Fruit fly (Drosophila melanogaster) Kc167 (cell line): ENCODE data around the gene CG9497.

Experiments used
- Myc ChIP-seq: fragments of >200 bp; optimal IDR thresholded peaks from 2 replicates; lab custom pipeline; 2017; ENCODE audit warnings: missing external identifiers
- Sin3A ChIP-seq: fragments of >200 bp; optimal IDR thresholded peaks from 2 replicates; lab custom pipeline; 2018; ENCODE audit warnings: missing external identifiers
- h ChIP-seq: fragments of >200 bp; optimal IDR thresholded peaks from 3 replicates; lab custom pipeline; 2018; ENCODE audit warnings: missing external identifiers
- insv ChIP-seq: fragments of >200 bp; optimal IDR thresholded peaks from 3 replicates; lab custom pipeline; 2018; ENCODE audit warnings: missing external identifiers
- psq ChIP-seq: fragments of >200 bp; optimal IDR thresholded peaks from 2 replicates; lab custom pipeline; 2017; ENCODE audit warnings: missing external identifiers
- ttk ChIP-seq: sonication (Bioruptor generic); optimal IDR thresholded peaks from 2 replicates; lab custom pipeline; 2017; ENCODE audit warnings: missing external identifiers

The CG9497 gene

DNA sequence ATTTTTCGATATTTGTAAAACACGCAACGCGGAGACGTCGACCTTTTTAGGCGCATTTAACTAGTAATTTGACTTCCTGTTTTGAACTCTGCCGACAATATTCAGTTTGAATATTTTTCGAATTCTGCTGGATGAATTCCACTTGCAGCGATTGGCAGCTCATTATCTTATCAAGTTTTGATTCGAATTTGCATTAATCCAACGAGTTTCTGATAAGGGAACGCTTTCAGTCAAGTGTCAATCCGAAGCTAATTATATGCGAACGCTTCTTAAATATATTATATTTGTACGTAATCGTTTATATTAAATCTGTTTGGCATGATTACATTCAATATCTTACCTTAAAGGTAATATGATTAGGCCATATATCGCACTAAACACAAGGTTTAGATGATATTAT lies at the start of gene CG9497:
Gene CG9497 (minus strand): TSS at position 101 of the 400 bp plus-strand sequence.
- TF ChIP-seq insv: no peak
- no peak for TF ChIP-seq ttk (lab: Kevin White, UChicago)
- no peak for TF ChIP-seq Sin3A (lab: Kevin White, UChicago)
- no peak for TF ChIP-seq psq (lab: Kevin White, UChicago)
- no peak for TF ChIP-seq Myc (lab: Kevin White, UChicago)
- TF ChIP-seq h (lab: Kevin White, UChicago): no peak

DNA sequence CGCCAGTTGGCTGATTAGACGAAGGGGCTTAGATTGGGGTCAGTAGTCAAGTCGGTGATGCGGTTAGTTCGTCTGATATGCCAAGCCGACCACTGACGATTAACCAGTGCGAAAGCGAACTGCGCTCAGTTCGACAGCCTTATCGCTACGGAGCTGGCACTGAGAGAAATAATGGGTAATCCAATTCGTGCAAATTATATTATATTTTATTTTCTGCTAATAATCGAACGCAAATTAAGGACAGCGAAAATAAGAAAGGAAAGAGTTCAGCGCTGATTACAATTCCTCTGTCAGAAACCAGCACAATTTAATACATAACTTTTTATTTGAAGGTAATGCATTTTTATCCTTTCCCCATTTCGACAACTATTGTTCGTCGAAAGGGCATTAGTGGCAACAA lies 48.9 kb upstream of the CG9497 start, which contains the start of gene CG42369:
Gene CG42369 (minus strand): TSS at position 101 of the 400 bp plus-strand sequence.
- TF ChIP-seq psq (lab: Kevin White, UChicago) (no peak), Sin3A (lab: Kevin White, UChicago) (no peak), ttk (lab: Kevin White, UChicago) (no peak), insv (no peak), h (lab: Kevin White, UChicago) (no peak), Myc (lab: Kevin White, UChicago) (no peak)

DNA sequence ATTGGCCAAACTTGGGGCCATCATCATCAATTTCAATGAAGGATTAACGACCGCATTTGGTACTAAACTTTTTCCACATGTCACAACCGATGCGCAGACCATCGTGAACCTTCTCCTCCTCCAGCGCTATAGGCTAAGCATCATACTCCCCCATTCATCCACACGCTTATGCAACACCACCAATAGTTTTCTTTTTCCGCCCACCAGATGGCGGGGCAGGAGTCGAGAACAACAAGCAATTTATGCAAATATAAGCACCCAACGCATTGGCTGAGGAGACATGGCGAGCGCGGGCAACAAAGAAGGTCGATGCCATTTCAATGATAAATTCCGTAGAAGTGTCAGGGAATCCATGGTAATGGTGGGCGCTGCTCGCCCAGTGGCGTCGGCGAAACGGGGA lies 43.2 kb upstream of the CG9497 start:
- TF ChIP-seq ttk (lab: Kevin White, UChicago) (no peak), Myc (lab: Kevin White, UChicago) (no peak), h (lab: Kevin White, UChicago) (no peak), Sin3A (lab: Kevin White, UChicago) (no peak), insv (no peak), psq (lab: Kevin White, UChicago) (no peak)

DNA sequence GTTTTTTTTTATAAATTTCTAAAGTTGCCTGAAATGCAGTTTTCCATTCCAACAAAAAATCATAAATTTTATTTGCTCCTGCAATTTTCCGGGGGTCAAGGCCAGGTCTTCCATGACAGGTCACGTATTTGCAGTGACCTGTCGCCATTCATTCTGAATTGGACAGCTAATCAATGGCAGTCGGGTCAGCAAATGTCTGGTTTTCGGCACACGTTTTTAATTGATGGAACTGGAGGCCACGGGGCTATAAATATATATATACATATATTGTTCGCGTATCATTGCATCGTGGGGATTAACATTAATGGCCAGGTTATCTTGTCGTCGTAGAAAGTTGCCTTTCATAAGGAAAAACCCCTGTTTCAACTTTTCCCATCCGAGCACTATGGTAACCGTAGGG lies 38.8 kb upstream of the CG9497 start:
- TF ChIP-seq insv (no peak), psq (lab: Kevin White, UChicago) (no peak), h (lab: Kevin White, UChicago) (no peak), ttk (lab: Kevin White, UChicago) (no peak), Myc (lab: Kevin White, UChicago) (no peak), Sin3A (lab: Kevin White, UChicago) (no peak)

DNA sequence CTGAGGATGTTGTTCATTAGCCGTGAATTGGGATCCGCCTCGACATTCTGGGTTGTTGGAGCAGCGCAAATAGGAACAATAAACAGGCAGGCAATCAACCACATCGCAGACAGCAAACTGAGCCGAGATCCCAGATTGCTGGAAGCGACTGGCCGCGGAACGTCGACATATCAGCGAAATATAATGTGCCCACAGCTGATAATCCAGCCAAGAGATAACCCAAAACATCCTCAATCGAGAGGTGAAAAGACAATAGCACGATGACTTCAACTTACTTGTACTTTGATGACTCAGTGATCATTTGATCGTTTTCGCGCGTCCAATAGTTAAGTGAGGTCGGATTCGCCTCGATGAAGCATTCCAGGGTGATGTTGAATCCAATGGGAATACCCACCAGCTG lies 37.2 kb upstream of the CG9497 start, which contains the start of gene Nepl6:
Gene Nepl6 (minus strand): TSS at position 104 of the 400 bp plus-strand sequence.
- TF ChIP-seq Sin3A (lab: Kevin White, UChicago) (no peak), h (lab: Kevin White, UChicago) (no peak), ttk (lab: Kevin White, UChicago) (no peak), Myc (lab: Kevin White, UChicago) (no peak), psq (lab: Kevin White, UChicago) (no peak), insv (no peak)

DNA sequence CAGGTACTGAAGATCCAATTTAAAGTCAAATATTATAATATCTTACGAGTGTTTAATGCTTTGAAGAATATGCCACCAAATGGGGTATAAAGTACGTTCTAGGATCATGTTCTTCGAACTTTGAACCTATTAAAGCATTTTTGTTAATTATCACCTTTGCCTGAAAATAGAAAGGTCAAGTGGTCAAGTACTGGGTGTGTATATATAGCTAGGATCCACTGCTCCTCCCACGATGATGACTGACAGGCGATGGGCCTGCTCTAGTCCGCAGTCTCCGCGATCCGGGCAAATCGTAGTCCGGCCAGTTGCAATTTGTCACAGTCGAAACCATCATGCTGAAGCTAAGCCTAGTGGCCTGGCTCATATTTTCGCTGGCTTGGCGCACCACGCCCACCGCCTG lies 32.7 kb upstream of the CG9497 start, which contains the start of gene Nepl5:
Gene Nepl5 (plus strand): TSS at position 301 of the 400 bp plus-strand sequence.
- TF ChIP-seq insv (no peak), h (lab: Kevin White, UChicago) (no peak), ttk (lab: Kevin White, UChicago) (no peak), Sin3A (lab: Kevin White, UChicago) (no peak), psq (lab: Kevin White, UChicago) (no peak), Myc (lab: Kevin White, UChicago) (no peak)

DNA sequence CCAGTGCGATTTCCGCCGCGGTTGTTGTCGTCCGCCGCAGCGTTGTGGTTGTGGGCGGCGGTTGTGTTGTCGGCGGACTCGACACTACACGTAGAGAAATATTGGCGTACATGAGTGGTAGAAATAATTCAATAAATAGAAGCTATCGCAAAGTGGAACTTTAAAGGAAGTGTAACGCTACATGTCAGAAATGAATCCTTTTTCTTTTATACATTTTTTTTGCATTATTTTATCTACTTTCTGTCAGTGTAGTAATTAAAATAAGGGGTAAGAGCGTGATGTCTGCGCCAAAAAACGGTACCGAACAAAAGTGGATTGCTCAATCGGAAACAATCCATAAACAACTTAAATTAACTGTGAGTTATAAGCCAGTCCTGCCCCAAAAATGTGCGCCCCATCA lies 31.0 kb upstream of the CG9497 start:
- TF ChIP-seq psq (lab: Kevin White, UChicago): no peak
- TF ChIP-seq Sin3A (lab: Kevin White, UChicago): no peak

DNA sequence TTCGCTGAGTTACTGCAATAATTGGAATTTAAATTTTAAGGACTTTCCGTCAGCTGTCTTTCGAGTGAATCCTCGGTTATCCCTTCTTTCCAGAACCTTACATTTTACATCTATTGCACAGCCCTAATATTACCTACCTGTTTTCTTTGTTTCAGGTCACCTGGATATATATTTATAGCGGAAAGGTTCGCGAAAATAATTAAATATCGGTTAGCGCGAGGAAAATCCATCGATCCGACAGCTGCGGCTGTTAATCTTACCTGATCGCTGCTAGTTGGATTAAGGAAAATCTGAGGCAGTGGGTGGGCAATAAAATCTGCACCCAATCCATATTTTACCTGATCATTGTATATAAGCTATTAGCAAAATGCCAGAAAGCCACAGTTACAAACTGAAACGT lies 24.9 kb upstream of the CG9497 start:
- no peak for TF ChIP-seq ttk (lab: Kevin White, UChicago)
- no peak for TF ChIP-seq Sin3A (lab: Kevin White, UChicago)
- TF ChIP-seq Myc (lab: Kevin White, UChicago): no peak
- no peak for TF ChIP-seq psq (lab: Kevin White, UChicago)
- TF ChIP-seq insv: no peak

DNA sequence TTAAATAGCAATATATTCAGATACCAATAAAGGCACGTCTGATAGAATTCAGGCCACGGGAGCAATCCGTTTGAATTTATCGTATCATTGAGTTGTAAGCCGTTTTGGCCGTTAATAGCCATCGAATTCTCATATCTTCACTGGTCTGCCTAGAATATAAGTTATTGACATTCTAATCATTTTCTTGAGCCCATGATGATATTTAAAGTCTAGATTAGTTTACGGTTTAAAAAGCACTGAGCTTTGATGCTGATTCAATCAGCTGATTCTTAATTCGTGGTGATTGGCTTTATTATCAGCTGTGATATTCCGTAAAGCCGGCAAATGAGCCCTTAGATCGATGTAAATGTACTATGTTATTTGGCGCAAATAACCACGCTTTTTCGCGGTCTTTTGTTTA lies 23.9 kb upstream of the CG9497 start, which contains the start of gene slam:
Gene slam (plus strand): TSS at position 301 of the 400 bp plus-strand sequence.
- TF ChIP-seq Sin3A (lab: Kevin White, UChicago) (no peak), psq (lab: Kevin White, UChicago) (no peak), insv (no peak), Myc (lab: Kevin White, UChicago) (no peak), ttk (lab: Kevin White, UChicago) (no peak), h (lab: Kevin White, UChicago) (no peak)

DNA sequence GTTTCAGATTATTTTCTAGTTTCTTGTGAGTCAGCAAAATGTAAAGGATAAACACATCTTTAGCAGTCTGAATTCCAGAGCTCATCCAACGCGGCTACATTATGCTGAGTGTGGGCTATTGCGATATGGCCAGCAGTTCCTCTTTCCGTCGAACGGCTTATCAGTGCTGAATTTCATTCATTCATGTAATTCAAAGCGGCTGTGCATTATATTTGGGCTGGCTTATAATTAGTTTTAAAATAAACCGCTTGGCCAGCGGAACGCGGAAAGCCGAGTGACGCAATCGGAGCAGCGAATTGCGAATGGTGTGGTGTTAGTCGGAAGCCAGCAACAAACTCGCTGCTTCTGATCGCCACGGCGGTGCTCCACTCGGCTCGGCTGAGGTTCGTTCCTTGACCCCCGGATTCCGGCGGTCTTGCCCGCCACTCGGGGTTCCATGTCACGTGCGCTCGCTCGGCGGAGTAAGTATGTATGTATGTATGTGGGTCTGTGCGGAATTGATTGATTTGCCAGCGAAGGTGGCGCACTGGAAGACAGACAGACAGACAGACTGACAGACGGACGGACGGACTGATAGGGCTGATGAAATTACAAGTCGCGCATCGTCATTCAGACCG lies 22.9 kb upstream of the CG9497 start:
- TF ChIP-seq ttk (lab: Kevin White, UChicago): no peak
- TF ChIP-seq insv: no peak
- no peak for TF ChIP-seq Sin3A (lab: Kevin White, UChicago)
- TF ChIP-seq Myc (lab: Kevin White, UChicago): no peak

DNA sequence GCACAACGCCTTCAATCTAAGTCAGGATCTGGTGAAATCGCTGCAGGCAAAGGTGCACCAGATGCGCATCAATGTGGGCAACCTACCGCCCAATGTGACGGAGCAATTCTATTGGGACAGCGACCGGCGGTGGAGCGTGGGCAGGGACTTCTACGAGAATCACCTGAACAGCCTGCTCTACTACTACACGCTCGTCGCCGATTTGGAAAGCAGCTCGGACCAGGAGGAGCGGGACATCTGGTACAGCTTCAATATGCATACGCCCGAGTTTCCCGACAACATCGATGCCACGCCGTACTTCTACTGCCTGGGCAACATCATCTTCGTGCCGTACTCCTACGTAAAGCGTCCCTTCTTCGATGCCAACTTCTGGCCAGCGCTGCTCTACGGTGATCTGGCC lies 21.1 kb upstream of the CG9497 start:
- TF ChIP-seq ttk (lab: Kevin White, UChicago) (peak; percentile 96), psq (lab: Kevin White, UChicago) (no peak)

DNA sequence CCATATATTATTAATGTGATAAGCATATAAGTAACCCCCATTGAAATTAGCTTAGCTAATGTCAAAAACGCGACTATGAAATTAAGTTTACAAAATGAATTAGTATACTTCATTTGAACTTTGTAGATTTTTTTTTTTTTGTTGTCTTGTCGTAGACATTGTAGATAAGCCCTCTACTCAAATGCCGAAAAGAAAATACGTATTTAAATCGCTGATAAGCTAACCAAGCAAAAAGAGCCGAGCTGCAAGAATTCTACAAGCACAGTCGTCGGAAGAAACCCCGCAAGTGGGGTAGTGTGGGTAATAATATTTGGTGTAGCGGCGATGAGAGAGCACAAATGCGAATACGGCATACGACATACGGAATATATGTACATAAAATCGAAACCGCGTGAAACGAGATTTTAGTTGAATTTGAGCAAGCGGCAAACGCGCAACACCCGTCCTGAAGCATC lies 19.3 kb upstream of the CG9497 start, which contains the start of gene Nepl4:
Gene Nepl4 (plus strand): TSS at position 405 of the 455 bp plus-strand sequence.
- TF ChIP-seq h (lab: Kevin White, UChicago) (no peak), ttk (lab: Kevin White, UChicago) (no peak), Sin3A (lab: Kevin White, UChicago) (no peak), psq (lab: Kevin White, UChicago) (no peak)
